Worm (Caenorhabditis elegans) whole organism, L4/young adult: ENCODE measurements around the gene C46F4.3.

Experiments used
- W03F9.2 ChIP-seq: fragments of 150-350 bp; optimal IDR thresholded peaks from 2 replicates; lab custom pipeline; 2014; ENCODE audit warnings: missing biosample characterization, missing genetic modification characterization
- him-1 ChIP-seq: sonication (generic microtip); optimal IDR thresholded peaks from 2 replicates; lab custom pipeline; 2016; ENCODE audit warnings: missing genotype, missing genetic modification reagents, missing genetic modification characterization, missing compliant biosample characterization

ce11 chrX:5975726-5976125 lies 40.2 kb downstream of the C46F4.3 start:
- TF ChIP-seq W03F9.2 (tag; lab: Kevin White, UChicago) (no peak), him-1 (tag; lab: Kevin White, UChicago) (no peak)
